Worm (Caenorhabditis elegans) whole organism, L4/young adult: ENCODE results near the gene T20G5.8.

Experiments used
- W03F9.2 ChIP-seq: fragments of 150-350 bp; optimal IDR thresholded peaks from 2 replicates; lab custom pipeline; 2014; ENCODE audit warnings: missing biosample characterization, missing genetic modification characterization
- him-1 ChIP-seq: sonication (generic microtip); optimal IDR thresholded peaks from 2 replicates; lab custom pipeline; 2016; ENCODE audit warnings: missing genotype, missing genetic modification reagents, missing genetic modification characterization, missing compliant biosample characterization

DNA sequence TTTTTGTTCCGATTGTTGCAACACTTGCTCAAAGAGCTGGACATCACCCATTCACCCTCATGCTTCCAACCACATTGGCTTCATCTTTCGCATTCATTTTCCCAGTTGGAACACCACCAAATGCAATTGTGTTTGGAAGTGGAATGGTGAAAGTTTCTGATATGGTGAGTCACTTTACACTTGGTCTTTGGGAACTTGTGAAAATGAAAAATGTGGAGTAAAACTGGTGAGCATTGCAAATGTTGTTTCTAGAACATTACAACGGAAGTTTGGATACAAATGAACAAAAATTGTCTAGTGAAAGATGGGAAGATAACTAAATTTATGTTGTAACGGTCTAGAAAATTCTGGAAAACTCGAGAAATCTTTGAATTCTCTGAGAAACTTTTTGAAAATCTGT lies 42.9 kb upstream of the T20G5.8 start:
- TF ChIP-seq W03F9.2 (tag; lab: Kevin White, UChicago), result no peak
- TF ChIP-seq him-1, result no peak
